Fruit fly (Drosophila melanogaster): ENCODE measurements around the gene mri.

dm6 chr3L:232267-232666 lies 32.3 kb downstream of the mri start, which contains the start of gene CG34454:
- no peak for TF ChIP-seq h (optimal IDR thresholded peaks at IDR 0.05)
- TF ChIP-seq Sin3A (optimal IDR thresholded peaks at IDR 0.05) = no peak
- TF ChIP-seq ttk (optimal IDR thresholded peaks at IDR 0.05) = no peak

Measured in Kc167 (cell line).